Fruit fly (Drosophila melanogaster) whole organism, embryonic: ENCODE measurements around the gene CG15528.

Experiments used
- CG10431 ChIP-seq: fragments of 200-800 bp; sonication (Bioruptor generic); optimal IDR thresholded peaks from 3 replicates; lab custom pipeline; 2018; ENCODE audit warnings: missing biosample characterization, mild to moderate bottlenecking, missing genetic modification characterization
- CG10462 ChIP-seq: fragments of 200-800 bp; sonication (Bioruptor generic); optimal IDR thresholded peaks from 2 replicates; lab custom pipeline; 2016; ENCODE audit warnings: missing biosample characterization, missing genetic modification characterization
- CG10543 ChIP-seq: fragments of 200-800 bp; sonication (Bioruptor generic); optimal IDR thresholded peaks from 3 replicates; lab custom pipeline; 2017; ENCODE audit warnings: missing biosample characterization, mild to moderate bottlenecking, missing genetic modification characterization, moderate library complexity
- CG10959 ChIP-seq: fragments of 200-800 bp; sonication (Bioruptor generic); IDR thresholded peaks from 2 replicates; pipeline ENCODE4 v1.3.6; 2022; ENCODE audit warnings: missing biosample characterization, missing genetic modification characterization
- CG11085 ChIP-seq: fragments of 200-800 bp; sonication (Bioruptor generic); IDR thresholded peaks from 2 replicates; pipeline ENCODE4 v1.3.6; 2022; ENCODE audit warnings: missing biosample characterization, missing genetic modification characterization
- CG12219 ChIP-seq: fragments of 200-800 bp; sonication (Bioruptor generic); optimal IDR thresholded peaks from 3 replicates; lab custom pipeline; 2018; ENCODE audit warnings: missing biosample characterization, mild to moderate bottlenecking, missing genetic modification characterization
- CG12236 ChIP-seq: fragments of 200-800 bp; sonication (Bioruptor generic); optimal IDR thresholded peaks from 2 replicates; lab custom pipeline; 2016; ENCODE audit warnings: missing biosample characterization, missing genetic modification characterization
- CG12744 ChIP-seq: fragments of 200-800 bp; sonication (Bioruptor generic); optimal IDR thresholded peaks from 2 replicates; lab custom pipeline; 2016; ENCODE audit warnings: missing biosample characterization, missing genetic modification characterization
- CG13123 ChIP-seq: fragments of 200-800 bp; sonication (Bioruptor generic); optimal IDR thresholded peaks from 2 replicates; lab custom pipeline; 2016; ENCODE audit warnings: missing biosample characterization, missing genetic modification characterization
- CG14860 ChIP-seq: fragments of 200-800 bp; sonication (Bioruptor generic); IDR thresholded peaks from 3 replicates; pipeline ENCODE4 v1.3.6; 2022; ENCODE audit warnings: missing biosample characterization, missing genetic modification characterization; ENCODE audit not compliant: partially characterized antibody
- CG14965 ChIP-seq: fragments of 200-800 bp; sonication (Bioruptor generic); optimal IDR thresholded peaks from 2 replicates; lab custom pipeline; 2016; ENCODE audit warnings: missing biosample characterization, missing genetic modification characterization, borderline replicate concordance
- CG16815 ChIP-seq: fragments of 200-800 bp; sonication (Bioruptor generic); optimal IDR thresholded peaks from 3 replicates; lab custom pipeline; 2017; ENCODE audit warnings: missing biosample characterization, mild to moderate bottlenecking, missing genetic modification characterization
- CG17186 ChIP-seq: fragments of 200-800 bp; sonication (Bioruptor generic); optimal IDR thresholded peaks from 3 replicates; lab custom pipeline; 2017; ENCODE audit warnings: missing biosample characterization, missing genetic modification reagents, missing genetic modification characterization
- CG17328 ChIP-seq: fragments of 200-800 bp; sonication (Bioruptor generic); IDR thresholded peaks from 2 replicates; pipeline ENCODE4 v1.3.6; 2022; ENCODE audit warnings: missing biosample characterization, missing genetic modification characterization
- CG17359 ChIP-seq: fragments of 200-800 bp; sonication (Bioruptor generic); optimal IDR thresholded peaks from 3 replicates; lab custom pipeline; 2018; ENCODE audit warnings: missing biosample characterization, mild to moderate bottlenecking, missing genetic modification characterization, moderate library complexity
- CG2678 ChIP-seq: fragments of 200-800 bp; sonication (Bioruptor generic); optimal IDR thresholded peaks from 3 replicates; lab custom pipeline; 2019; ENCODE audit warnings: missing biosample characterization, mild to moderate bottlenecking, missing genetic modification characterization, moderate library complexity
- CG3847 ChIP-seq: fragments of 200-800 bp; sonication (Bioruptor generic); IDR thresholded peaks from 2 replicates; pipeline ENCODE4 v1.3.6; 2022; ENCODE audit warnings: missing biosample characterization, missing genetic modification characterization
- CG5953 ChIP-seq: fragments of 200-800 bp; sonication (Bioruptor generic); IDR thresholded peaks from 2 replicates; pipeline ENCODE4 v1.3.6; 2022; ENCODE audit warnings: missing biosample characterization, missing genetic modification characterization
- CG6813 ChIP-seq: fragments of 200-800 bp; sonication (Bioruptor generic); optimal IDR thresholded peaks from 2 replicates; lab custom pipeline; 2017; ENCODE audit warnings: missing biosample characterization, missing genetic modification characterization, mild to moderate bottlenecking, moderate library complexity, missing genetic modification reagents
- CG8290 ChIP-seq, 3 experiments: fragments of 200-800 bp; sonication (Bioruptor generic); optimal IDR thresholded peaks; 2 replicates each; lab custom pipeline; 2016 to 2019; ENCODE audit warnings: missing biosample characterization in 3 of 3, missing genetic modification characterization in 3 of 3, mild to moderate bottlenecking in 2 of 3, moderate library complexity in 1 of 3
- CG9797 ChIP-seq: fragments of 200-800 bp; sonication (Bioruptor generic); optimal IDR thresholded peaks from 3 replicates; lab custom pipeline; 2018; ENCODE audit warnings: missing biosample characterization, mild to moderate bottlenecking, missing genetic modification characterization
- Chrac-16 ChIP-seq: fragments of 200-800 bp; sonication (Bioruptor generic); optimal IDR thresholded peaks from 3 replicates; lab custom pipeline; 2016; ENCODE audit warnings: missing biosample characterization, missing genetic modification characterization
- CrebB ChIP-seq: fragments of 200-800 bp; sonication (Bioruptor generic); optimal IDR thresholded peaks from 3 replicates; lab custom pipeline; 2018; ENCODE audit warnings: missing biosample characterization, mild to moderate bottlenecking, missing genetic modification characterization
- Doc3 ChIP-seq: fragments of 200-800 bp; sonication (Bioruptor generic); IDR thresholded peaks from 3 replicates; pipeline ENCODE4 v1.3.6; 2022; ENCODE audit warnings: missing biosample characterization, missing genetic modification characterization; ENCODE audit not compliant: partially characterized antibody
- Fer1 ChIP-seq: fragments of 200-800 bp; sonication (Bioruptor generic); optimal IDR thresholded peaks from 2 replicates; lab custom pipeline; 2017; ENCODE audit warnings: missing biosample characterization, mild to moderate bottlenecking, missing genetic modification characterization
- Fer2 ChIP-seq: fragments of 200-800 bp; sonication (Bioruptor generic); optimal IDR thresholded peaks from 2 replicates; lab custom pipeline; 2018; ENCODE audit warnings: missing biosample characterization, mild to moderate bottlenecking, missing genetic modification characterization, moderate library complexity
- Hmr ChIP-seq: fragments of 200-800 bp; sonication (Bioruptor generic); optimal IDR thresholded peaks from 3 replicates; lab custom pipeline; 2017; ENCODE audit warnings: mild to moderate bottlenecking, missing biosample characterization, missing genetic modification reagents, missing genetic modification characterization
- Hr3 ChIP-seq: fragments of 200-800 bp; sonication (Bioruptor generic); optimal IDR thresholded peaks from 3 replicates; lab custom pipeline; 2016; ENCODE audit warnings: missing biosample characterization, missing genetic modification characterization
- Hr78 ChIP-seq, 2 experiments: fragments of 200-800 bp in 1 of 2; fragments of >200 bp in 1 of 2; sonication (Bioruptor generic) in 1 of 2; optimal IDR thresholded peaks; 2 replicates each; lab custom pipeline; 2017 to 2019; ENCODE audit warnings: missing biosample characterization in 2 of 2, missing genetic modification characterization in 2 of 2, mild to moderate bottlenecking in 1 of 2, moderate library complexity in 1 of 2
- Hsf ChIP-seq: fragments of 200-800 bp; sonication (Bioruptor generic); optimal IDR thresholded peaks from 3 replicates; lab custom pipeline; 2016; ENCODE audit warnings: missing biosample characterization, missing genetic modification characterization
- NFAT ChIP-seq: fragments of 200-800 bp; sonication (Bioruptor generic); IDR thresholded peaks from 2 replicates; pipeline ENCODE4 v1.3.6; 2022; ENCODE audit warnings: missing biosample characterization, missing genetic modification characterization
- Sry-δ ChIP-seq: fragments of 200-800 bp; sonication (Bioruptor generic); optimal IDR thresholded peaks from 2 replicates; lab custom pipeline; 2016; ENCODE audit warnings: missing biosample characterization, missing genetic modification characterization
- Stat92E ChIP-seq, 3 experiments: fragments of >200 bp in 2 of 3; fragments of 200-800 bp in 1 of 3; sonication (Bioruptor generic) in 1 of 3; optimal IDR thresholded peaks; 2 replicates each; lab custom pipeline; 2017 to 2019; ENCODE audit warnings: missing biosample characterization in 3 of 3, missing genetic modification characterization in 3 of 3, mild to moderate bottlenecking in 1 of 3, moderate library complexity in 1 of 3
- Taf1 ChIP-seq: fragments of 200-800 bp; sonication (Bioruptor generic); IDR thresholded peaks from 2 replicates; pipeline ENCODE4 v1.3.6; 2022; ENCODE audit warnings: missing biosample characterization, missing genetic modification characterization
- amos ChIP-seq: fragments of 200-800 bp; sonication (Bioruptor generic); IDR thresholded peaks from 2 replicates; pipeline ENCODE4 v1.3.6; 2022; ENCODE audit warnings: missing biosample characterization, missing genetic modification characterization; ENCODE audit not compliant: partially characterized antibody
- ash1 ChIP-seq: fragments of 200-800 bp; sonication (Bioruptor generic); optimal IDR thresholded peaks from 2 replicates; lab custom pipeline; 2018; ENCODE audit warnings: missing biosample characterization, mild to moderate bottlenecking, missing genetic modification characterization
- bcd ChIP-seq: fragments of 200-800 bp; sonication (Bioruptor generic); optimal IDR thresholded peaks from 2 replicates; lab custom pipeline; 2017; ENCODE audit warnings: missing biosample characterization, mild to moderate bottlenecking, missing genetic modification characterization
- bowl ChIP-seq: fragments of 200-800 bp; sonication (Bioruptor generic); IDR thresholded peaks from 2 replicates; pipeline ENCODE4 v1.3.6; 2022; ENCODE audit warnings: missing biosample characterization, missing genetic modification characterization
- croc ChIP-seq: fragments of 200-800 bp; sonication (Bioruptor generic); conservative IDR thresholded peaks from 3 replicates; pipeline ENCODE4 v1.3.6; 2022; ENCODE audit warnings: missing biosample characterization, missing genetic modification characterization
- dan ChIP-seq: fragments of 200-800 bp; sonication (Bioruptor generic); IDR thresholded peaks from 2 replicates; pipeline ENCODE4 v1.3.6; 2022; ENCODE audit warnings: missing biosample characterization, missing genetic modification characterization
- eve ChIP-seq, 2 experiments: fragments of >200 bp; optimal IDR thresholded peaks; 2 replicates each; lab custom pipeline; 2017; ENCODE audit warnings: missing biosample characterization in 2 of 2, missing genetic modification characterization in 2 of 2
- fd64A ChIP-seq: fragments of 200-800 bp; sonication (Bioruptor generic); optimal IDR thresholded peaks from 3 replicates; lab custom pipeline; 2018; ENCODE audit warnings: missing biosample characterization, mild to moderate bottlenecking, missing genetic modification characterization
- grn ChIP-seq: fragments of 200-800 bp; sonication (Bioruptor generic); optimal IDR thresholded peaks from 3 replicates; lab custom pipeline; 2017; ENCODE audit warnings: missing biosample characterization, missing genetic modification characterization
- gsb ChIP-seq: fragments of 200-800 bp; sonication (Bioruptor generic); IDR thresholded peaks from 2 replicates; pipeline ENCODE4 v1.3.6; 2022; ENCODE audit warnings: missing biosample characterization, missing genetic modification characterization
- luna ChIP-seq: fragments of 200-800 bp; sonication (Bioruptor generic); optimal IDR thresholded peaks from 2 replicates; lab custom pipeline; 2016; ENCODE audit warnings: missing biosample characterization, missing genetic modification characterization
- pnt ChIP-seq: fragments of 200-800 bp; sonication (Bioruptor generic); optimal IDR thresholded peaks from 3 replicates; lab custom pipeline; 2016; ENCODE audit warnings: missing biosample characterization, missing genetic modification characterization
- sens ChIP-seq: fragments of 200-800 bp; sonication (Bioruptor generic); peaks from one replicate; lab custom pipeline; 2016; ENCODE audit warnings: missing biosample characterization, missing genetic modification characterization
- stc ChIP-seq: fragments of 200-800 bp; sonication (Bioruptor generic); IDR thresholded peaks from 2 replicates; pipeline ENCODE4 v1.3.6; 2022; ENCODE audit warnings: missing biosample characterization, missing genetic modification characterization
- tin ChIP-seq: fragments of 200-800 bp; sonication (Bioruptor generic); optimal IDR thresholded peaks from 3 replicates; lab custom pipeline; 2016; ENCODE audit warnings: missing biosample characterization, missing genetic modification characterization
- zen ChIP-seq: fragments of 200-800 bp; sonication (Bioruptor generic); optimal IDR thresholded peaks from 3 replicates; lab custom pipeline; 2018; ENCODE audit warnings: missing biosample characterization, mild to moderate bottlenecking, missing genetic modification characterization, moderate library complexity

The CG15528 gene

DNA sequence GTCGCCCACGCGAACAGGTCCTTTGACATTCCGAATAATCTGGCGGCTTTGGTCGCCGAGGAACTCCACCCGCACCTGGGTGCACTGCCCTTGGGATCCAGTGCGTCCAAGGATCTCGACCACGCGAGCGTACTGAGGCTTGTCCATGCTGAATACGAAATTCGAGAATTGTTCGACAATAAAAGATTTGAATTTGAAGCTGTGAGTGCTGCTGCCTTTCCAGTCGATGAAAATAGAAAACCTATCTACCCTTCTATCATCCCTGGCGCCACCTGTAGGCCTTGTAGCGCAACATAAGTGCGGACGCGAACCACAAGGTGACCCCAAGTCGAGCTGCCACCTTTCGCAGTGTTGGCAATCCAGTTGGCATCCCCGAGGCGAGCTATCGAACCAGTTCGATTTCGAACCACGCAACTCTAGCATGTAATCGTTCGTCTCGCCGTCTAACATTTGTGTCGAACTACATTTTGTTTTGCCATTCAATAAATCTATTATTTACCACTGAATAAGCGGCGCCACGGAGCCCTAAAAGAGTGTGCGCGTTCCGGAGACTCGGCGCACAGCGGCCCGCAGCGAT lies 29.4 kb downstream of the CG15528 start, which contains the start of the genes RpS28a and Axn (continued):
- peak; percentile 76 for TF ChIP-seq CG3847 (GFP tag; lab: Robert Waterston, UW)
- peak; percentile 32 for TF ChIP-seq tin (GFP tag; lab: Kevin White, UChicago)
- TF ChIP-seq dan (GFP tag; lab: Robert Waterston, UW): no peak
- no peak for TF ChIP-seq eve (GFP tag; optimal IDR thresholded peaks at IDR 0.05; lab: Kevin White, UChicago)
- TF ChIP-seq Doc3 (GFP tag; lab: Robert Waterston, UW): no peak
- no peak for TF ChIP-seq Stat92E (GFP tag; optimal IDR thresholded peaks at IDR 0.05; lab: Kevin White, UChicago)
- no peak for TF ChIP-seq ash1 (GFP tag; lab: Kevin White, UChicago)
- no peak for TF ChIP-seq CG10959
- TF ChIP-seq CG11085 (GFP tag; lab: Robert Waterston, UW): no peak
- peak; percentile 66 for TF ChIP-seq NFAT (GFP tag; lab: Robert Waterston, UW)
- TF ChIP-seq CG17359 (tag; lab: Kevin White, UChicago): no peak
- TF ChIP-seq Hr3 (GFP tag; lab: Kevin White, UChicago): no peak
- peak; percentile 43 for TF ChIP-seq CG9797 (GFP tag; lab: Kevin White, UChicago)
- no peak for TF ChIP-seq Chrac-16 (GFP tag; lab: Kevin White, UChicago)
- TF ChIP-seq CG17186 (GFP tag; lab: Kevin White, UChicago): no peak
- TF ChIP-seq luna: no peak
- TF ChIP-seq sens: peak; percentile 77
- no peak for TF ChIP-seq CG17328 (GFP tag; lab: Robert Waterston, UW)
- TF ChIP-seq CG12744 (GFP tag; lab: Kevin White, UChicago): no peak
- TF ChIP-seq grn (GFP tag; lab: Kevin White, UChicago): no peak
- no peak for TF ChIP-seq CG10543 (GFP tag; lab: Kevin White, UChicago)
- no peak for TF ChIP-seq Taf1 (GFP tag; lab: Robert Waterston, UW)
- TF ChIP-seq croc (GFP tag; lab: Robert Waterston, UW): no peak
- peak; percentile 18 for TF ChIP-seq pnt (GFP tag; lab: Kevin White, UChicago)
- TF ChIP-seq gsb (GFP tag; lab: Robert Waterston, UW): no peak
- TF ChIP-seq zen: no peak
- TF ChIP-seq CG8290 (GFP tag; optimal IDR thresholded peaks at IDR 0.05; lab: Kevin White, UChicago): peak; percentile 18
- TF ChIP-seq CG8290 (tag; optimal IDR thresholded peaks at IDR 0.05; lab: Kevin White, UChicago): no peak
- TF ChIP-seq fd64A (GFP tag; lab: Kevin White, UChicago): no peak
- no peak for TF ChIP-seq CG2678
- TF ChIP-seq CG5953: no peak
- TF ChIP-seq CG12219 (GFP tag; lab: Kevin White, UChicago): no peak
- TF ChIP-seq CG6813 (GFP tag; lab: Kevin White, UChicago): no peak
- peak; percentile 45 for TF ChIP-seq Hmr (GFP tag; lab: Kevin White, UChicago)
- TF ChIP-seq Hsf (GFP tag; lab: Kevin White, UChicago): no peak
- no peak for TF ChIP-seq CrebB
- TF ChIP-seq CG10462 (GFP tag; lab: Kevin White, UChicago): no peak
- peak in 1 of 2 experiments; percentile 99 for TF ChIP-seq Hr78 (GFP tag; optimal IDR thresholded peaks at IDR 0.05; lab: Kevin White, UChicago)
- peak; percentile 76 for TF ChIP-seq Sry-δ (GFP tag; lab: Kevin White, UChicago)
- TF ChIP-seq CG14860 (GFP tag; lab: Robert Waterston, UW): no peak; the same call in 2 of the 3 replicates
- no peak for TF ChIP-seq Fer1
- TF ChIP-seq CG12236: no peak
- no peak for TF ChIP-seq CG14965 (GFP tag; lab: Kevin White, UChicago)
- peak; percentile 6 for TF ChIP-seq CG10431
- peak; percentile 65; the same call in 1 of the 2 replicates for TF ChIP-seq amos (GFP tag; lab: Robert Waterston, UW)
- TF ChIP-seq stc: no peak
- TF ChIP-seq bowl (GFP tag; lab: Robert Waterston, UW): no peak
- no peak for TF ChIP-seq CG13123 (GFP tag; lab: Kevin White, UChicago)
- TF ChIP-seq Fer2: no peak
- no peak for TF ChIP-seq bcd (GFP tag; lab: Kevin White, UChicago)
- no peak for TF ChIP-seq CG16815 (GFP tag; lab: Kevin White, UChicago)
